Fruit fly (Drosophila melanogaster) whole organism, pupa: ENCODE results near the gene HIP-R.

Source experiments
- CG10348 ChIP-seq: fragments of 200-800 bp; sonication (Bioruptor generic); IDR thresholded peaks from 2 replicates; pipeline ENCODE4 v1.3.6; 2022; ENCODE audit warnings: missing biosample characterization, missing genetic modification characterization
- CG12605 ChIP-seq: fragments of 200-800 bp; sonication (Bioruptor generic); IDR thresholded peaks from 2 replicates; pipeline ENCODE4 v1.3.6; 2022; ENCODE audit warnings: missing biosample characterization, missing genetic modification characterization
- CG13204 ChIP-seq: fragments of 200-800 bp; sonication (Bioruptor generic); optimal IDR thresholded peaks from 2 replicates; lab custom pipeline; 2018; ENCODE audit warnings: missing biosample characterization, mild to moderate bottlenecking, missing genetic modification characterization, moderate library complexity
- CG14655 ChIP-seq: fragments of 200-800 bp; sonication (Bioruptor generic); optimal IDR thresholded peaks from 3 replicates; lab custom pipeline; 2017; ENCODE audit warnings: mild to moderate bottlenecking, missing biosample characterization, missing genetic modification reagents, missing genetic modification characterization
- CG15710 ChIP-seq: fragments of 200-800 bp; sonication (Bioruptor generic); optimal IDR thresholded peaks from 2 replicates; lab custom pipeline; 2018; ENCODE audit warnings: missing biosample characterization, mild to moderate bottlenecking, missing genetic modification characterization, moderate library complexity
- CG17806 ChIP-seq: fragments of 200-800 bp; sonication (Bioruptor generic); optimal IDR thresholded peaks from 2 replicates; lab custom pipeline; 2018; ENCODE audit warnings: missing biosample characterization, mild to moderate bottlenecking, missing genetic modification characterization, moderate library complexity
- CG32121 ChIP-seq: fragments of 200-800 bp; sonication (Bioruptor generic); IDR thresholded peaks from 2 replicates; pipeline ENCODE4 v1.3.6; 2022; ENCODE audit warnings: missing biosample characterization, missing genetic modification characterization
- CG34367 ChIP-seq: fragments of 200-800 bp; sonication (Bioruptor generic); optimal IDR thresholded peaks from 2 replicates; lab custom pipeline; 2018; ENCODE audit warnings: missing biosample characterization, mild to moderate bottlenecking, missing genetic modification characterization
- CG4496 ChIP-seq: fragments of 200-800 bp; sonication (Bioruptor generic); IDR thresholded peaks from 3 replicates; pipeline ENCODE4 v1.3.6; 2022; ENCODE audit warnings: missing biosample characterization, missing genetic modification characterization
- CG8159 ChIP-seq: fragments of 200-800 bp; sonication (Bioruptor generic); optimal IDR thresholded peaks from 3 replicates; lab custom pipeline; 2018; ENCODE audit warnings: missing biosample characterization, mild to moderate bottlenecking, missing genetic modification characterization, moderate library complexity
- CG8301 ChIP-seq: fragments of 200-800 bp; sonication (Bioruptor generic); optimal IDR thresholded peaks from 2 replicates; lab custom pipeline; 2018; ENCODE audit warnings: missing biosample characterization, mild to moderate bottlenecking, missing genetic modification characterization
- CG9948 ChIP-seq: fragments of 200-800 bp; sonication (Bioruptor generic); optimal IDR thresholded peaks from 2 replicates; lab custom pipeline; 2018; ENCODE audit warnings: missing biosample characterization, mild to moderate bottlenecking, missing genetic modification characterization, moderate library complexity
- D1 ChIP-seq: fragments of 200-800 bp; sonication (Bioruptor generic); optimal IDR thresholded peaks from 2 replicates; lab custom pipeline; 2018; ENCODE audit warnings: missing biosample characterization, mild to moderate bottlenecking, missing genetic modification characterization, moderate library complexity
- EcR ChIP-seq: fragments of 200-800 bp; sonication (Bioruptor generic); optimal IDR thresholded peaks from 3 replicates; lab custom pipeline; 2019; ENCODE audit warnings: missing biosample characterization, missing genetic modification characterization, mild to moderate bottlenecking, moderate library complexity, missing genetic modification reagents
- Ets98B ChIP-seq: fragments of 200-800 bp; sonication (Bioruptor generic); IDR thresholded peaks from 2 replicates; pipeline ENCODE4 v1.3.6; 2022; ENCODE audit warnings: missing biosample characterization, missing genetic modification characterization
- Pif1A ChIP-seq: fragments of 200-800 bp; sonication (Bioruptor generic); optimal IDR thresholded peaks from 3 replicates; lab custom pipeline; 2016; ENCODE audit warnings: missing biosample characterization, missing genetic modification characterization
- Pif1B ChIP-seq: fragments of 200-800 bp; sonication (Bioruptor generic); optimal IDR thresholded peaks from 3 replicates; lab custom pipeline; 2016; ENCODE audit warnings: missing biosample characterization, missing genetic modification characterization
- Snoo ChIP-seq: fragments of 200-800 bp; sonication (Bioruptor generic); optimal IDR thresholded peaks from 3 replicates; lab custom pipeline; 2017; ENCODE audit warnings: missing biosample characterization, mild to moderate bottlenecking, missing genetic modification characterization, inconsistent platforms
- fd96Ca ChIP-seq: fragments of 200-800 bp; sonication (Bioruptor generic); IDR thresholded peaks from 3 replicates; pipeline ENCODE4 v1.3.6; 2022; ENCODE audit warnings: missing biosample characterization, missing genetic modification characterization
- gl ChIP-seq: fragments of 200-800 bp; sonication (Bioruptor generic); optimal IDR thresholded peaks from 2 replicates; lab custom pipeline; 2018; ENCODE audit warnings: missing biosample characterization, mild to moderate bottlenecking, missing genetic modification characterization
- rn ChIP-seq: fragments of 200-800 bp; sonication (Bioruptor generic); IDR thresholded peaks from 2 replicates; pipeline ENCODE4 v1.3.6; 2022; ENCODE audit warnings: missing biosample characterization, missing genetic modification characterization

Gene HIP-R

DNA sequence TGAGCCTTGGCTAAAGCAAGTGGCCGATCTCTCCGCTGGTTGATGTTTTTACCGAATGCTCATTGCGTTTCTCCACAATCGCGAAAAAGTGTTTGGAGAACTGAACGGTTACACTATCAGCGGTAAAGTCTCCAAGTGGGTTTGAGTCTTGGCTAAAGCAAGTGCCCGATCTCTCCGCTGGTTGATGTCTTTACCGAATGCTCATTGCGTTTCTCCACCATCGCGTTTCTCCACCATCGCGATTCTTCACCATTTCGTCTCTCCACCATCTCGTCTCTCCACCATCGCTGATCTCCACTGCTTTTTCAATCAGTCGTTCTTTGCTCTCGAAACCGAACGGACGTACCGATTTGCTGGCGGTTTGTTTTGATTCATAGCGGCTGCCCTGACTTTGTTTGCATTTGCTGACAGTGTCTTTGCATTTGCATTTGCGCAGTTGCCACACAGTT lies 21.6 kb downstream of the HIP-R start, which contains the start of gene ec:
TSS of gene ec (plus strand) at position 359 of the 449 bp plus-strand sequence.
- peak; percentile 12 for TF ChIP-seq EcR (GFP tag; lab: Kevin White, UChicago)
- TF ChIP-seq Ets98B (GFP tag; lab: Robert Waterston, UW), result peak; percentile 36; the same call in 1 of the 2 replicates
- peak; percentile 29 for TF ChIP-seq Pif1B
- no peak for TF ChIP-seq CG12605
- TF ChIP-seq fd96Ca (GFP tag; lab: Robert Waterston, UW), result peak; percentile 49; the same call in 1 of the 3 replicates
- peak; percentile 17; the same call in 1 of the 2 replicates for TF ChIP-seq CG32121 (GFP tag; lab: Robert Waterston, UW)
- no peak for TF ChIP-seq CG13204
- TF ChIP-seq CG4496 (GFP tag; lab: Robert Waterston, UW), result 0 out of 3 replicates have a peak, but pooled peaks have one; percentile 31

DNA sequence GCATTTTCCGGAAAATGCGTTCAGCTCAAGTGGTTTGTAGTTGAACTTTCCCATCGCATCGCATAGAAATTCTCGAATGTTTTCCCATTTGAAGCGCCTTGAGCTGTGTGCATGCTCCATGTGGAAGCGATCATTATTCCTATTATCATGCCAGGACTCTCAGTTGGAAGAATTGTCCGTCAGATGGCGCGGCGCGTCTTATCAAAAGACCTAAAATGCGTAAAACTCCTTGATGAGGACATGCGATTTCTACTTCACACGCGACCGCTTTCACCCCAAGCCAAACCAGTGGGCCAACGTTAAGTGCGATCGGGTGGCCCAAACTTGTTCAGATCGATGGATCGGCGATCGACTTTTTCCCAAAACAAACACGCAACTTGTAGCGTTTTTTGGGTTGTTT lies 25.9 kb downstream of the HIP-R start:
- TF ChIP-seq CG8159 (tag; lab: Kevin White, UChicago) (no peak), Pif1A (GFP tag; lab: Kevin White, UChicago) (no peak), CG17806 (tag; lab: Kevin White, UChicago) (no peak), rn (GFP tag; lab: Robert Waterston, UW) (no peak), CG9948 (tag; lab: Kevin White, UChicago) (no peak), fd96Ca (GFP tag; lab: Robert Waterston, UW) (no peak), CG8301 (no peak), CG12605 (no peak), CG10348 (GFP tag; lab: Robert Waterston, UW) (no peak)

DNA sequence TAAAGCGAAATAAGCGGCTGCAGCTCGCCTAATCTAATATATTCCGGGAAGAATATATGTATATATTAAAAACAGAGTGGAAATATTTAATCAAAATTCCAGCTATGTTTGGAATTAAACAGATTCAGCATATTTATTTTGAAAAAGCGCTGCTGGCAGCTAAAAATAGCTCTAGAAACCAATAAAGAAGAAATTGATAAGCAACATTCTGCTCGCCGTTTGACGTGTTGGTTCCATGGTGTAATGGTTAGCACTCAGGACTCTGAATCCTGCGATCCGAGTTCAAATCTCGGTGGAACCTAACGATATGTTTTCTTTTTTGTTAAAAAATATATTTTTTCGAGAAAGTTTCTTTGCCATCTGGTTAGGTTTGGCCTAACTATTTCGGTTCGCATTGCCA lies 29.7 kb downstream of the HIP-R start:
- no peak for TF ChIP-seq rn (GFP tag; lab: Robert Waterston, UW)
- TF ChIP-seq Ets98B (GFP tag; lab: Robert Waterston, UW), result no peak
- TF ChIP-seq CG15710 (tag; lab: Kevin White, UChicago), result no peak
- no peak for TF ChIP-seq CG34367 (tag; lab: Kevin White, UChicago)
- TF ChIP-seq CG10348 (GFP tag; lab: Robert Waterston, UW), result no peak
- TF ChIP-seq CG8301, result no peak
- no peak for TF ChIP-seq Pif1A (GFP tag; lab: Kevin White, UChicago)

- TF ChIP-seq gl (tag; lab: Kevin White, UChicago) (no peak), Ets98B (GFP tag; lab: Robert Waterston, UW) (no peak), CG17806 (tag; lab: Kevin White, UChicago) (no peak), fd96Ca (GFP tag; lab: Robert Waterston, UW) (no peak), CG10348 (GFP tag; lab: Robert Waterston, UW) (no peak), rn (GFP tag; lab: Robert Waterston, UW) (no peak), CG9948 (tag; lab: Kevin White, UChicago) (no peak), CG34367 (tag; lab: Kevin White, UChicago) (no peak), CG13204 (no peak), CG15710 (tag; lab: Kevin White, UChicago) (no peak), Pif1B (no peak), CG8159 (tag; lab: Kevin White, UChicago) (no peak), EcR (GFP tag; lab: Kevin White, UChicago) (no peak), CG12605 (no peak), CG4496 (GFP tag; lab: Robert Waterston, UW) (no peak), Pif1A (GFP tag; lab: Kevin White, UChicago) (no peak)
Observed at dm6 chrX:3825069-3825468, 35.3 kb downstream of the HIP-R start.

DNA sequence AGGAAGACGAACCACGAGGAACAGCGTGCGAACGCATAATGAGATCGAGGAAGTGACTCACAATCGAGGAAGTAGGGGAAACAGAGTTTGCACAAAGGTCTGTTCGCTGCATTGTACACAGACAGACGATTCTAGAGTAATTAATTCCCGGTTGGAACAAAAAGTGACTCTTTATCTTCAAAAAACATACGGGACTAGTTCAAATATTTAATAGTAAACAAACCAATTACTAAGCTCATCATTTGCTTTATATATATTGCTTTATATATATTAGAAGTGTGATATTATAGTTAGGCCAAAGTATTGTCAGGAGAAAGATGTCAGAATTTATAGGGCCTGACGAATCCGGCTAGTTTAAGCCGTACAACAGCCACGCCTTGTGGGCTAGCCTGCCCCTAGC lies 38.1 kb downstream of the HIP-R start, which contains the start of gene CG2901:
TSS of gene CG2901 (plus strand) at position 301 of the 400 bp plus-strand sequence.
- TF ChIP-seq CG12605 (no peak), CG15710 (tag; lab: Kevin White, UChicago) (no peak), Pif1B (no peak), CG13204 (no peak), Snoo (tag; lab: Kevin White, UChicago) (no peak), rn (GFP tag; lab: Robert Waterston, UW) (no peak), gl (tag; lab: Kevin White, UChicago) (no peak), Ets98B (GFP tag; lab: Robert Waterston, UW) (no peak), CG14655 (no peak), CG9948 (tag; lab: Kevin White, UChicago) (no peak), CG8301 (no peak), CG17806 (tag; lab: Kevin White, UChicago) (no peak), CG32121 (GFP tag; lab: Robert Waterston, UW) (no peak), CG8159 (tag; lab: Kevin White, UChicago) (no peak), D1 (tag; lab: Kevin White, UChicago) (no peak), fd96Ca (GFP tag; lab: Robert Waterston, UW) (no peak), EcR (GFP tag; lab: Kevin White, UChicago) (no peak), CG10348 (GFP tag; lab: Robert Waterston, UW) (no peak), CG34367 (tag; lab: Kevin White, UChicago) (no peak), Pif1A (GFP tag; lab: Kevin White, UChicago) (no peak)

DNA sequence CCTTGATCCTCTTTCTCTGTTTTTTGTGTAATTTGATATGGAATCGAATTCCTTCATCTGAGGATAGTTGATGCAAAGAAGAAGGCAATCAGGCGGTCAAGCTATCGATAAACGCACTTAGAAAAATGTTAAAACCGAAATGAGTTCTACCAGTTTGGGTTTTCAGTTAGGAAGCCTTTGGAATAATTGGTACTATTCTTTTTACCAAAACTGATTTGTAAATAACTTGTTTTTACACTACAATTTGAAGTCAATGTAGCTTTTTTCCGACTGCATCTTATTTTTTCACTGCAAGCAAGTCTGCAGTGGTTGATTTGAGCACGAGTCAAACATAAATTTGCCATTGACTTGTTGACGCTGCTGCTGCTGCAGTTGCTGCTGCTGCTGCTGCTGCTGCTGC lies 42.0 kb downstream of the HIP-R start:
- TF ChIP-seq EcR (GFP tag; lab: Kevin White, UChicago) (no peak), Pif1B (no peak), CG8159 (tag; lab: Kevin White, UChicago) (no peak), Pif1A (GFP tag; lab: Kevin White, UChicago) (no peak), CG10348 (GFP tag; lab: Robert Waterston, UW) (no peak), CG14655 (peak; percentile 59), Ets98B (GFP tag; lab: Robert Waterston, UW) (peak; percentile 51), CG8301 (peak; percentile 55), gl (tag; lab: Kevin White, UChicago) (no peak), fd96Ca (GFP tag; lab: Robert Waterston, UW) (no peak), CG13204 (no peak), CG34367 (tag; lab: Kevin White, UChicago) (no peak), D1 (tag; lab: Kevin White, UChicago) (no peak), Snoo (tag; lab: Kevin White, UChicago) (no peak), CG9948 (tag; lab: Kevin White, UChicago) (peak; percentile 36), rn (GFP tag; lab: Robert Waterston, UW) (no peak), CG17806 (tag; lab: Kevin White, UChicago) (peak; percentile 20), CG15710 (tag; lab: Kevin White, UChicago) (no peak), CG32121 (GFP tag; lab: Robert Waterston, UW) (no peak), CG12605 (no peak; the same call in 1 of the 2 replicates), CG4496 (GFP tag; lab: Robert Waterston, UW) (peak; percentile 60; the same call in 2 of the 3 replicates)
